Fruit fly (Drosophila melanogaster) whole organism, larva: ENCODE data around the gene CG34250.
A peak's percentile ranks its signal among the peaks of the same experiment; 100 is the strongest.

Source experiments
- noc ChIP-seq: fragments of 200-800 bp; sonication (Bioruptor generic); optimal IDR thresholded peaks from 3 replicates; lab custom pipeline; 2019; ENCODE audit warnings: missing biosample characterization, mild to moderate bottlenecking, missing genetic modification characterization, moderate library complexity

Gene CG34250

dm6 chr3L:17494541-17494940, 18.5 kb downstream of the CG34250 start, which contains the start of gene edin:
edin (plus strand) TSS chr3L:17494880.
- TF ChIP-seq noc (tag; lab: Kevin White, UChicago), result no peak

dm6 chr3L:17495266-17495961, 19.4 kb downstream of the CG34250 start:
- TF ChIP-seq noc (tag; lab: Kevin White, UChicago), result no peak

- TF ChIP-seq noc (tag; lab: Kevin White, UChicago), result no peak
Observed at dm6 chr3L:17496012-17496411, 20.0 kb downstream of the CG34250 start.

dm6 chr3L:17496871-17497492, 21.0 kb downstream of the CG34250 start:
- TF ChIP-seq noc (tag; lab: Kevin White, UChicago), result no peak

- no peak for TF ChIP-seq noc (tag; lab: Kevin White, UChicago)
Observed at dm6 chr3L:17497969-17498368, 21.9 kb downstream of the CG34250 start.

dm6 chr3L:17498952-17499710, 23.1 kb downstream of the CG34250 start:
- TF ChIP-seq noc (tag; lab: Kevin White, UChicago), result no peak

- TF ChIP-seq noc (tag; lab: Kevin White, UChicago), result no peak
Observed at dm6 chr3L:17500315-17500985, 24.4 kb downstream of the CG34250 start.

- no peak for TF ChIP-seq noc (tag; lab: Kevin White, UChicago)
Observed at dm6 chr3L:17502235-17502634, 26.2 kb downstream of the CG34250 start.

- no peak for TF ChIP-seq noc (tag; lab: Kevin White, UChicago)
Observed at dm6 chr3L:17504538-17504937, 28.5 kb downstream of the CG34250 start.

- peak; percentile 1 for TF ChIP-seq noc (tag; lab: Kevin White, UChicago)
Observed at dm6 chr3L:17506005-17506760, 30.2 kb downstream of the CG34250 start.

- TF ChIP-seq noc (tag; lab: Kevin White, UChicago), result no peak
Observed at dm6 chr3L:17506830-17507229, 30.8 kb downstream of the CG34250 start.

- no peak for TF ChIP-seq noc (tag; lab: Kevin White, UChicago)
Observed at dm6 chr3L:17513492-17513891, 37.5 kb downstream of the CG34250 start.

- TF ChIP-seq noc (tag; lab: Kevin White, UChicago), result peak; percentile 55
Observed at dm6 chr3L:17513893-17514616, 38.0 kb downstream of the CG34250 start, which contains the start of the genes U4-U6-60K and CG7564. U4-U6-60K (minus strand) TSS chr3L:17513912. CG7564 (plus strand) TSS chr3L:17514298.
